Fruit fly (Drosophila melanogaster): Measurements from ENCODE around the gene CG13728.

CG13728 gene

dm6 chr3L:17404646-17405045, 22.1 kb upstream of the CG13728 start:
- TF ChIP-seq CG15336 (GFP tag; IDR thresholded peaks at IDR 0.05), result peak; percentile 66
- TF ChIP-seq net (GFP tag; optimal IDR thresholded peaks at IDR 0.05), result no peak
- TF ChIP-seq spab (GFP tag; optimal IDR thresholded peaks at IDR 0.05), result no peak
- TF ChIP-seq CG32006 (GFP tag; optimal IDR thresholded peaks at IDR 0.05), result peak; percentile 74
- peak; percentile 20 for TF ChIP-seq CG3919 (GFP tag; optimal IDR thresholded peaks at IDR 0.05)
- peak; percentile 9 for TF ChIP-seq Sox14 (GFP tag; optimal IDR thresholded peaks at IDR 0.05)
- TF ChIP-seq salr (GFP tag; optimal IDR thresholded peaks at IDR 0.05), result peak in 1 of 2 experiments; percentile 47
- TF ChIP-seq Hr4 (GFP tag; optimal IDR thresholded peaks at IDR 0.05), result peak; percentile 57
- TF ChIP-seq CG6792 (GFP tag; optimal IDR thresholded peaks at IDR 0.05), result peak; percentile 2
- peak; percentile 68 for TF ChIP-seq Eip78C (GFP tag)
- peak; percentile 19 for TF ChIP-seq dac (GFP tag; optimal IDR thresholded peaks at IDR 0.05)
- TF ChIP-seq CG4318 (GFP tag; optimal IDR thresholded peaks at IDR 0.05), result peak; percentile 41
- TF ChIP-seq OdsH (GFP tag; optimal IDR thresholded peaks at IDR 0.05), result peak; percentile 33
- no peak for TF ChIP-seq Eip75B (GFP tag; optimal IDR thresholded peaks at IDR 0.05)
- TF ChIP-seq pdm3 (GFP tag; optimal IDR thresholded peaks at IDR 0.05), result no peak
- peak; percentile 33 for TF ChIP-seq achi (GFP tag; optimal IDR thresholded peaks at IDR 0.05)
- peak; percentile 28 for TF ChIP-seq svp (GFP tag)
- TF ChIP-seq CG6163 (GFP tag; IDR thresholded peaks at IDR 0.05), result peak; percentile 50; the same call in 1 of the 3 replicates

dm6 chr3L:17403268-17403667, 20.7 kb upstream of the CG13728 start:
- TF ChIP-seq dsx (GFP tag; optimal IDR thresholded peaks at IDR 0.05; ENCODE audit: poor library complexity, severe bottlenecking) (peak; percentile 80), Ets96B (tag; optimal IDR thresholded peaks at IDR 0.05) (no peak)

- no peak for TF ChIP-seq acj6 (GFP tag; optimal IDR thresholded peaks at IDR 0.05)
Measured at dm6 chr3L:17402399-17402798, 19.9 kb upstream of the CG13728 start.

dm6 chr3L:17401411-17401810, 18.9 kb upstream of the CG13728 start:
- TF ChIP-seq CG11902 (GFP tag; optimal IDR thresholded peaks at IDR 0.05), result no peak
- TF ChIP-seq ss (GFP tag; optimal IDR thresholded peaks at IDR 0.05), result no peak
- no peak for TF ChIP-seq CG31627 (GFP tag; optimal IDR thresholded peaks at IDR 0.05)
- TF ChIP-seq fd59A (GFP tag; optimal IDR thresholded peaks at IDR 0.05), result no peak
- TF ChIP-seq achi (GFP tag; optimal IDR thresholded peaks at IDR 0.05), result no peak
- TF ChIP-seq Hr39 (GFP tag; optimal IDR thresholded peaks at IDR 0.05), result no peak
- TF ChIP-seq CG7368 (GFP tag; optimal IDR thresholded peaks at IDR 0.05), result no peak
- no peak for TF ChIP-seq Met (GFP tag; optimal IDR thresholded peaks at IDR 0.05)
- TF ChIP-seq acj6 (GFP tag; optimal IDR thresholded peaks at IDR 0.05), result no peak

dm6 chr3L:17400911-17401310, 18.4 kb upstream of the CG13728 start:
- TF ChIP-seq CG8119 (GFP tag; IDR thresholded peaks at IDR 0.05), result no peak
- TF ChIP-seq cyc (GFP tag; optimal IDR thresholded peaks at IDR 0.05), result no peak
- TF ChIP-seq pdm3 (GFP tag; optimal IDR thresholded peaks at IDR 0.05), result no peak
- peak; percentile 3 for TF ChIP-seq fd59A (GFP tag; optimal IDR thresholded peaks at IDR 0.05)

- no peak for TF ChIP-seq Lpt (GFP tag; optimal IDR thresholded peaks at IDR 0.05)
- TF ChIP-seq ss (GFP tag; optimal IDR thresholded peaks at IDR 0.05), result no peak
- no peak for TF ChIP-seq salr (GFP tag; optimal IDR thresholded peaks at IDR 0.05)
- TF ChIP-seq Ets21C (GFP tag; optimal IDR thresholded peaks at IDR 0.05), result no peak
- no peak for TF ChIP-seq dsx (GFP tag; optimal IDR thresholded peaks at IDR 0.05; ENCODE audit: poor library complexity, severe bottlenecking)
Measured at dm6 chr3L:17399014-17399413, 16.5 kb upstream of the CG13728 start.

Data from whole organism, prepupa.